Worm (Caenorhabditis elegans) whole organism, L2 larva: Measurements from ENCODE around the gene rsp-2.

ENCODE experiments used
- aly-2 ChIP-seq: fragments of 150-350 bp; optimal IDR thresholded peaks from 2 replicates; lab custom pipeline; 2014; ENCODE audit warnings: missing biosample characterization, missing genetic modification characterization
- ceh-82 ChIP-seq: fragments of 150-350 bp; optimal IDR thresholded peaks from 2 replicates; lab custom pipeline; 2014; ENCODE audit warnings: missing biosample characterization, missing genetic modification characterization
- elt-3 ChIP-seq: sonication (generic microtip); optimal IDR thresholded peaks from 2 replicates; lab custom pipeline; 2017; ENCODE audit warnings: missing biosample characterization, missing genetic modification characterization
- lin-11 ChIP-seq: fragments of 150-350 bp; sonication (generic microtip); optimal IDR thresholded peaks from 2 replicates; lab custom pipeline; 2014; ENCODE audit warnings: missing biosample characterization, missing genetic modification characterization, inconsistent platforms, mixed read lengths
- lin-13 ChIP-seq: fragments of 150-350 bp; optimal IDR thresholded peaks from 2 replicates; lab custom pipeline; 2014; ENCODE audit warnings: missing biosample characterization, missing genetic modification reagents, missing genetic modification characterization
- mdl-1 ChIP-seq, 2 experiments: fragments of 150-350 bp in 1 of 2; sonication (generic microtip) in 1 of 2; optimal IDR thresholded peaks; 2 replicates each; lab custom pipeline; 2017; ENCODE audit warnings: missing biosample characterization in 2 of 2, missing genetic modification characterization in 2 of 2
- nhr-23 ChIP-seq: fragments of 150-350 bp; optimal IDR thresholded peaks from 2 replicates; lab custom pipeline; 2014; ENCODE audit warnings: missing biosample characterization, missing genetic modification reagents, missing genetic modification characterization
- unc-39 ChIP-seq: fragments of 150-350 bp; optimal IDR thresholded peaks from 2 replicates; lab custom pipeline; 2014; ENCODE audit warnings: missing biosample characterization, missing genetic modification characterization
- zag-1 ChIP-seq: fragments of 150-350 bp; optimal IDR thresholded peaks from 2 replicates; lab custom pipeline; 2014; ENCODE audit warnings: missing biosample characterization, missing genetic modification characterization

- TF ChIP-seq elt-3 (tag; lab: Kevin White, UChicago) (no peak), zag-1 (tag; lab: Kevin White, UChicago) (no peak), nhr-23 (tag; lab: Kevin White, UChicago) (no peak), mdl-1 (tag; optimal IDR thresholded peaks at IDR 0.05; lab: Kevin White, UChicago) (no peak), lin-13 (GFP tag; lab: Kevin White, UChicago) (no peak), unc-39 (tag; lab: Kevin White, UChicago) (no peak), lin-11 (no peak), aly-2 (tag; lab: Kevin White, UChicago) (no peak), ceh-82 (no peak)
Measured at ce11 chrII:11486698-11487234, 34.0 kb upstream of the rsp-2 start, which contains the start of gene ttr-18.
